Worm (Caenorhabditis elegans): ENCODE results near the gene C01G12.16.

ce11 chrIII:4190241-4190640 lies 29.2 kb downstream of the C01G12.16 start, which contains the start of gene spp-28:
- TF ChIP-seq odd-2 (tag; optimal IDR thresholded peaks at IDR 0.05) (no peak), ama-1 (optimal IDR thresholded peaks at IDR 0.05) (no peak), mec-3 (tag; optimal IDR thresholded peaks at IDR 0.05; ENCODE audit: borderline replicate concordance) (no peak), tbx-2 (tag; optimal IDR thresholded peaks at IDR 0.05) (no peak), pha-4 (tag; optimal IDR thresholded peaks at IDR 0.05) (no peak), unc-55 (GFP tag; optimal IDR thresholded peaks at IDR 0.05) (no peak), Y22D7AL.16 (tag; optimal IDR thresholded peaks at IDR 0.05) (no peak), ceh-30 (tag; optimal IDR thresholded peaks at IDR 0.05) (no peak), ceh-18 (tag; optimal IDR thresholded peaks at IDR 0.05) (no peak), K09A11.1 (tag; optimal IDR thresholded peaks at IDR 0.05; ENCODE audit: insufficient read depth) (no peak)
